Worm (Caenorhabditis elegans) whole organism, dauer: ENCODE results near the gene dgtr-1.

Source experiments
- unc-62 ChIP-seq: sonication (generic microtip); optimal IDR thresholded peaks from 2 replicates; lab custom pipeline; 2017; ENCODE audit warnings: missing biosample characterization, missing genetic modification reagents, missing genetic modification characterization

Gene dgtr-1

ce11 chrV:6496611-6497158 lies at the start of gene dgtr-1:
Gene dgtr-1 (plus strand): TSS chrV:6497108.
- TF ChIP-seq unc-62 (GFP tag; lab: Kevin White, UChicago) = no peak

- no peak for TF ChIP-seq unc-62 (GFP tag; lab: Kevin White, UChicago)
Measured at ce11 chrV:6448356-6448755, 48.6 kb upstream of the dgtr-1 start, which contains the start of gene fbxa-196. Gene fbxa-196 (plus strand): TSS chrV:6448656.

ce11 chrV:6450129-6451011 lies 46.5 kb upstream of the dgtr-1 start, which contains the start of gene acl-8:
Gene acl-8 (plus strand): TSS chrV:6450870.
- no peak for TF ChIP-seq unc-62 (GFP tag; lab: Kevin White, UChicago)

DNA sequence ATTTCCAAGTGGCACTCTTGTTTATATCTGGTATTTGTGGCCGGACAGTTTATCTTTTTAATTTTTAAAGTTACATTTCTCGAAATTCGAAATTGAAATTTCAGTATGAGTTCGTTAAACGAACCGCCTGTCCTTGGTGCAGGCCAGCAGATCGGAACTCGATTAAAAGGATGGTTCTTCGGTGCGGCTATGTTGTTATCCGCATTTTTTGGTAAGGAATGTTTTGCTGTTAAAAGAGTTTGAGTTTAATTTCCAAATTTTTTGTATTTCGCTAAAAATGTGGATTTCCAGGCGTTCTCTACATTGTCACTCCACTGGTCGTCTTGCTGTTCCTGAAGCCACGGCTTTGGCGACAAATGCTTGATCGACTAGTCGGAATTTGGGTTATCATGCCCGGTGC lies 43.8 kb upstream of the dgtr-1 start, which contains the start of gene acl-9:
acl-9 (plus strand) TSS at position 105 of the 400 bp plus-strand sequence.
- no peak for TF ChIP-seq unc-62 (GFP tag; lab: Kevin White, UChicago)

DNA sequence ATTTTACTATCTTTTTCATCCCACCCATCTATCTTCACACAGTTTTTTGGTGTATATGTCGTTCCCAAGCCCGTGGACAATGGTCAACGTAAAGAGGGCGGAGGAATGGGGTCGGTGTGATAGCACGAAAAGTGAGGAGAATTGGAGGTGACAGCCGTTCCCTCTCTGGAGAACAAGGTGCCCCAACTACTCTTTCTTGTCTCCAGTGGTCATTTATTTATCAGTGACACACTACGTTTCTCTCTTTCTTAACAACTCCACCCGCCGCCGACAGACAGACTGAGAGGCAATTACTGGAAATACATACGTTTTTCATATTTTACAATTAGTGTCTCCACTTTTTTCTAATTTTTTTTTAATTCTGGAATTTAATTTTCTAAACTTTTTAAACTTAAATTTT lies 40.0 kb upstream of the dgtr-1 start:
- TF ChIP-seq unc-62 (GFP tag; lab: Kevin White, UChicago) = no peak

- TF ChIP-seq unc-62 (GFP tag; lab: Kevin White, UChicago) = no peak
Measured at ce11 chrV:6458302-6458998, 38.5 kb upstream of the dgtr-1 start.

DNA sequence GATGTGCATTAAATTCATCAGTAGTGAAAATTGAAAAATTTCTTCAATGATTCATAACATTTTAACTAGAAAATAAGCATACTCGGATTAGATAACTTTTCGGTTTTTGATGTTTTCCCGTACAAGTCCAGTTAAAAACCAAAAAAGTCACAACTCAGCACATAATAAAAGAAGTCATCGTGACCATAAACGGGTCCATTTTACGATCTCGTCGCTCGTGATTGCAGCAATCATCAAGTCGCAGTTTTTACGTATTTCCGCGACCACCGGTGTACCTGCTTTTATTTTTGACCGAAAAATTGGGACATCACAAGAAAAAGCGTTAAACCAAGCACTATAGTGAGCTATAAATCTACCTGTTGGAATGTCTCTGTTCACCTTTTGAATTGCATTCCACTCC lies 35.7 kb upstream of the dgtr-1 start:
- TF ChIP-seq unc-62 (GFP tag; lab: Kevin White, UChicago) = no peak

ce11 chrV:6462606-6463005 lies 34.3 kb upstream of the dgtr-1 start:
- no peak for TF ChIP-seq unc-62 (GFP tag; lab: Kevin White, UChicago)

ce11 chrV:6464238-6464637 lies 32.7 kb upstream of the dgtr-1 start:
- TF ChIP-seq unc-62 (GFP tag; lab: Kevin White, UChicago) = no peak

ce11 chrV:6464765-6465164 lies 32.1 kb upstream of the dgtr-1 start, which contains the start of gene unc-83:
Gene unc-83 (plus strand): TSS chrV:6465065.
- TF ChIP-seq unc-62 (GFP tag; lab: Kevin White, UChicago) = no peak

DNA sequence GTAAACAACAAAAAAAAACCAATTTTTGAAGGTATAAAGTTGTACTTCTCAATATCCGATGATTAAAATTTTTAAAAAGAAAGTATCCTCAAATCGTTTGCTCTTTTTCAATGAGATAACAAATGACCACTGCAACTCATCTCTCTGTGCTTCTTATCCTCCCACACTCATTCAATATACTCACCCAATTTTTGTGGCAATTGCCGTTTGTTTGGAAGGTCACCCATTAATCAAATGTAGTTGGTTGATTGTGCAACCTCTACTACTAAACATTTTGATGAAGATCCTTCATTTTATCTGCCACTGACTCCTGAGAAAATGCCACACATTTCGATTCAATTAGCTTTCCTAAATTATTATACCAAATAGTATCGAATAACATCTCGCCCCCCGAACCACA lies 29.2 kb upstream of the dgtr-1 start:
- TF ChIP-seq unc-62 (GFP tag; lab: Kevin White, UChicago) = no peak

- no peak for TF ChIP-seq unc-62 (GFP tag; lab: Kevin White, UChicago)
Measured at ce11 chrV:6471208-6471607, 25.7 kb upstream of the dgtr-1 start.

ce11 chrV:6476026-6476425 lies 20.9 kb upstream of the dgtr-1 start:
- TF ChIP-seq unc-62 (GFP tag; lab: Kevin White, UChicago) = no peak

DNA sequence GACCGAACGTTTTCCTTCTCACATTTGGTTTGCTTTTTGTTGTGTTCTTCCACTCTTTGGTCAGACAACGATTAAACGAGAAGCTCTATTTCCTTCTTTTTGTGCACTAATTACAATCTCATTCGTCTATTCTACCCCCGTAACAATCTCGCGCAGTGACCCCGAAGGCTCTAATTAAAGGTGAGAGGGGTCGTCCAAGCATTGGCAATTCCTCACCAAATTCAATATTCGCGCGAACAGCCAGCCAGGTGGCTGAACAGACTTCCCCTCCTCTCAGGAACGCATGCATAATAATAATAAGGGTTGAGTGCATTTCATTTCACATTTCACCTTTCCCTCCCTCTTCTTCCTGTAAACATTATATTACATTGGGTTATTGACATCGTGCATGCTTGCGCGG lies 11.8 kb upstream of the dgtr-1 start:
- no peak for TF ChIP-seq unc-62 (GFP tag; lab: Kevin White, UChicago)

- TF ChIP-seq unc-62 (GFP tag; lab: Kevin White, UChicago) = no peak
Measured at ce11 chrV:6487878-6488277, 9.0 kb upstream of the dgtr-1 start.

- no peak for TF ChIP-seq unc-62 (GFP tag; lab: Kevin White, UChicago)
Measured at ce11 chrV:6488849-6489248, 8.1 kb upstream of the dgtr-1 start, which contains the start of gene lec-10. Gene lec-10 (minus strand): TSS chrV:6489120.
